Fruit fly (Drosophila melanogaster): ENCODE data around the gene RhoGAP102A.
A peak's percentile ranks its signal among the peaks of the same experiment; 100 is the strongest.
"Not testable (repeated sequence)": the region's sequence is repeated elsewhere in the genome, so short reads cannot be mapped to it uniquely, and the experiment has no call there.

RhoGAP102A gene

DNA sequence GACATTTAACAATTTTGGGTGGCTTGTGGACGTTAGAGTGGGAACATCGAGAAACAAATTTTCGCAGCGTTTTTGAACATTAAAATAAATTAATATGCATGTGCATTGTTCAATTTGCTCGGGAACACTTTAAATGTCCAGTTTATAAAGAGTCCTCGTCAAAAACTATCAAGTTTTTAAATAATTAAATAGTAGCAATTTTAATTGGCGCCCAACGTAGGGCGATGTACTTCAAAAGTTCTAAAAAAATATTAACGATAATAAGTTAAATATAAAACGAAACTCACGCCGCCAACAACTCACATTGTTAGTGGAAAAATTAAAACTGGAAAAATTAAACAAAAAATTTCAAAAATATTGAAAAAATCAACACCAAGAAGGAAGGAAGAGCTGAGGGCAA is 37.6 kb downstream of the RhoGAP102A start:
- TF ChIP-seq her (GFP tag; optimal IDR thresholded peaks at IDR 0.05) (no peak), Scr (GFP tag; IDR thresholded peaks at IDR 0.05; ENCODE audit: partially characterized antibody) (no peak), ci (GFP tag; IDR thresholded peaks at IDR 0.05) (no peak), Vsx1 (GFP tag; optimal IDR thresholded peaks at IDR 0.05) (no peak), CG34422 (GFP tag; IDR thresholded peaks at IDR 0.05) (no peak), p53 (GFP tag; optimal IDR thresholded peaks at IDR 0.05) (no peak), Ravus (GFP tag; IDR thresholded peaks at IDR 0.05) (no peak), CG13287 (GFP tag; IDR thresholded peaks at IDR 0.05; ENCODE audit: partially characterized antibody) (no peak), cg (GFP tag; optimal IDR thresholded peaks at IDR 0.05) (no peak), insv (GFP tag; optimal IDR thresholded peaks at IDR 0.05) (no peak), CG6654 (GFP tag; optimal IDR thresholded peaks at IDR 0.05) (no peak)

DNA sequence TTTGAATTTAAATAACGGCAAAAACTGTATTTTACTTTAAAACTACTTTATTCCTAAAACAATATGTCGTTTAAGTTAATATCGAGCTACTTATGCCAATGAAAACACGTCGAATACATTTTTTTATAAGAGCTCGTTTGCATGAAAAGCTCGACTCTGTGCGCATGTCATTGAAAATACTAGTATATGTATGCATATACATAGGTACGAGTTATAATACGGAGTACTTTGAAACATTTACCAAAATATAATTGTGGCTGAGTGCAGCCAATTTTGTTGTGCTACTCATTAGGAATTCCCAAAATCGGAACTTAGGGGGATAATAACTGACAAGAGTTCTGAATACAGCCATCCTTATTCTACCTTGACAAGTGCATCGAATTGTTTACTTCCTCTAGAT is 50.9 kb downstream of the RhoGAP102A start:
- TF ChIP-seq MESR4 (GFP tag; optimal IDR thresholded peaks at IDR 0.05): peak; percentile 0
- no peak for TF ChIP-seq twi (tag; optimal IDR thresholded peaks at IDR 0.05)
- TF ChIP-seq sens (GFP tag): peak; percentile 34
- TF ChIP-seq CG13894 (tag; optimal IDR thresholded peaks at IDR 0.05): peak; percentile 33
- TF ChIP-seq ewg (GFP tag; optimal IDR thresholded peaks at IDR 0.05): peak; percentile 77
- no peak for TF ChIP-seq dati (GFP tag; IDR thresholded peaks at IDR 0.05)
- peak; percentile 92 for TF ChIP-seq CG2199 (GFP tag; IDR thresholded peaks at IDR 0.05)
- TF ChIP-seq Hmx (GFP tag; optimal IDR thresholded peaks at IDR 0.05): no peak

DNA sequence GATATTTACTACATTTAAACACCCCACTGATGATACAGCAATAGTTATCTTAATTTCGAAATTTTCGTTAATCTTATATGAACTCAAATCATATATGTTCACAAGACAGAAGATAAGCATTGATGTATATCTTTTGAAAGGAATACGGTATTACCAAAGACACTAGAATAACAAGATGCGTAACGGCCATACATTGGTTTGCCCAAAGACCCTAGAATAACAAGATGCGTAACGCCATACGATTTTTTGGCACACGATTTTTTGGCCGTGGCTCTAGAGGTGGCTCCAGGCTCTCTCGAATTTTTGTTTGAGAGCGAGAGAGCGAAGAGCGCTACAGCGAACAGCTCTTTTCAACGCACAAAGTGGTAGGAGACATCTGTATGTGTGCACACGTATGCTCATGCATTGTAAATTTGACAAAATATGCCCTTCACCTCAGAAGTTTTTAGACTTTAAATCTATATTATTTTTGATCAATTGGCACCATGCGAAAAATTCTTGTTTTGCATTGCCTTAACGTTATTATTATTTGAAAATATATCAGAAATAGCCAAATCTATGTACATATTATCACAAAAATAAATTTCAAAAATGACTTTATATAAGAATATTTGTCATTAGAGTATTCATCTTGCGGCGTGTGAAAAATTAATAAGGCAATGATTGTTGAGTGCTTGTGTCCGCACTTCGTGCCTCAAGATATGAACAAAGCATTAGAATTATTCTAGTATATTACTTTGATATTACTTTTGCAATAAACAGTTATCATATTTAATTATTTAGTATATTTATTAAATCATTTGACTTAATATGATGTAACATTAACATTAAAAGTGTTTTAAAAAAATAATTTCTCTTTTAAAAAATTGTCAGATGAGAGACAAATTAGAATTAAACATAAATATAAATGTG is 51.9 kb downstream of the RhoGAP102A start, which contains the start of gene Syt7:
Gene Syt7, minus strand, starts transcription at position 51 of the 912 bp plus-strand sequence.
- TF ChIP-seq Ada2b (GFP tag; IDR thresholded peaks at IDR 0.05) (peak; percentile 34; the same call in 1 of the 2 replicates), CG11723 (GFP tag; optimal IDR thresholded peaks at IDR 0.05) (peak; percentile 76), row (GFP tag; IDR thresholded peaks at IDR 0.05) (peak; percentile 91), CG2199 (GFP tag; IDR thresholded peaks at IDR 0.05) (peak; percentile 40; the same call in 1 of the 3 replicates), D19A (tag; optimal IDR thresholded peaks at IDR 0.05) (peak; percentile 93), onecut (GFP tag; IDR thresholded peaks at IDR 0.05) (peak; percentile 16; the same call in 1 of the 2 replicates), CG6689 (GFP tag; IDR thresholded peaks at IDR 0.05) (peak; percentile 58; the same call in 1 of the 2 replicates), cg (GFP tag; optimal IDR thresholded peaks at IDR 0.05) (peak; percentile 33), CG30020 (tag; optimal IDR thresholded peaks at IDR 0.05) (peak; percentile 14), Trl (optimal IDR thresholded peaks at IDR 0.05) (peak; percentile 31 to 45), Xrp1 (GFP tag; IDR thresholded peaks at IDR 0.05) (peak; percentile 26; the same call in 1 of the 2 replicates), ssp (GFP tag; IDR thresholded peaks at IDR 0.05) (peak; percentile 47; the same call in 1 of the 2 replicates)
- TF ChIP-seq Trl (GFP tag; optimal IDR thresholded peaks at IDR 0.05): not testable (repeated sequence)

DNA sequence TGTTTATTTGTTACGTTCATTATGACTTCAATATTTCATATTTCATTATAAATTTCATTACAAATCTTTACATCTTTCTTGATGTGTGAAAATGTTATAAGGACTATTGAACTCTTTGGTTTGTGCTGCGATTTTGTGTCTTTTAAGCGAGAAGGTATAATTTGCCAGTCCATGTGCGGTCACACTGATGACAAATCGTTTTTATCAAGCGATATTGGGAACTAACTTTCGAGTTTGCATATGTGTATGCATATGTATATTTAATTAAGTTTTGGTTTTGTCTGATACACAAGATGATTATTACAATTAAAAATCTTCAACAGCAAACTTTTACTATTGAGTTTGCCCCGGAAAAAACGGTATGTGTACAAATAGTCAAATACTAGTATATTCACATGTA is 53.1 kb downstream of the RhoGAP102A start, which contains the start of gene Rad23:
Gene Rad23, plus strand, starts transcription at position 163 of the 400 bp plus-strand sequence.
- peak; percentile 90 for TF ChIP-seq MESR4 (GFP tag; optimal IDR thresholded peaks at IDR 0.05)
- TF ChIP-seq CG4360 (GFP tag; IDR thresholded peaks at IDR 0.05): no peak
- TF ChIP-seq Med (GFP tag): peak; percentile 55
- TF ChIP-seq CG10267 (tag; optimal IDR thresholded peaks at IDR 0.05): peak; percentile 32
- TF ChIP-seq CG8924 (tag; optimal IDR thresholded peaks at IDR 0.05): peak; percentile 54
- TF ChIP-seq kay (GFP tag; optimal IDR thresholded peaks at IDR 0.05): peak; percentile 71
- no peak for TF ChIP-seq prd (optimal IDR thresholded peaks at IDR 0.05)
- no peak for TF ChIP-seq prd (GFP tag; IDR thresholded peaks at IDR 0.05)
- TF ChIP-seq bsh (GFP tag; optimal IDR thresholded peaks at IDR 0.05): no peak
- TF ChIP-seq CG13894 (tag; optimal IDR thresholded peaks at IDR 0.05): peak; percentile 66
- TF ChIP-seq CG33557 (GFP tag; optimal IDR thresholded peaks at IDR 0.05): peak; percentile 19
- no peak for TF ChIP-seq CG1529 (GFP tag; optimal IDR thresholded peaks at IDR 0.05)
- peak; percentile 49 for TF ChIP-seq Ets97D (GFP tag; optimal IDR thresholded peaks at IDR 0.05)
- TF ChIP-seq nmo (GFP tag; optimal IDR thresholded peaks at IDR 0.05): peak; percentile 63
- no peak for TF ChIP-seq ara (GFP tag; IDR thresholded peaks at IDR 0.05)
- TF ChIP-seq nom (GFP tag; optimal IDR thresholded peaks at IDR 0.05): peak; percentile 50
- peak; percentile 30 for TF ChIP-seq Fer3 (tag; optimal IDR thresholded peaks at IDR 0.05)
- no peak for TF ChIP-seq CG43689 (GFP tag; IDR thresholded peaks at IDR 0.05)
